Worm (Caenorhabditis elegans): Measurements from ENCODE around the gene F38H4.3.

The F38H4.3 gene

ce11 chrIV:11847771-11848312 lies 5.6 kb downstream of the F38H4.3 start, which contains the start of the genes F38H4.6 and F38H4.4:
Gene F38H4.6 (minus strand): TSS chrIV:11847871.
Gene F38H4.4 (plus strand): TSS chrIV:11848262.
- TF ChIP-seq snpc-4 (tag; optimal IDR thresholded peaks at IDR 0.05), result no peak
- TF ChIP-seq nfya-1 (tag; optimal IDR thresholded peaks at IDR 0.05; ENCODE audit: insufficient read depth), result no peak
- no peak for TF ChIP-seq lin-15B (tag; optimal IDR thresholded peaks at IDR 0.05)
- no peak for TF ChIP-seq nhr-23 (tag; optimal IDR thresholded peaks at IDR 0.05)
- TF ChIP-seq ama-1 (optimal IDR thresholded peaks at IDR 0.05), result no peak
- TF ChIP-seq fos-1 (tag; optimal IDR thresholded peaks at IDR 0.05), result no peak

ce11 chrIV:11851882-11852281 lies 9.7 kb downstream of the F38H4.3 start, which contains the start of gene F38H4.5:
Gene F38H4.5 (plus strand): TSS chrIV:11852182.
- no peak for TF ChIP-seq lsy-12 (tag; optimal IDR thresholded peaks at IDR 0.05)
- no peak for TF ChIP-seq ama-1 (optimal IDR thresholded peaks at IDR 0.05)

- peak; percentile 10 for TF ChIP-seq nhr-43 (tag; optimal IDR thresholded peaks at IDR 0.05; ENCODE audit: poor library complexity, severe bottlenecking)
- peak; percentile 12 for TF ChIP-seq lin-39 (tag; optimal IDR thresholded peaks at IDR 0.05)
- no peak for TF ChIP-seq sea-2 (GFP tag; optimal IDR thresholded peaks at IDR 0.05)
- TF ChIP-seq nhr-23 (tag; optimal IDR thresholded peaks at IDR 0.05), result peak; percentile 13
- peak; percentile 96 for TF ChIP-seq pha-4 (tag; optimal IDR thresholded peaks at IDR 0.05)
- peak; percentile 86 for TF ChIP-seq egl-5 (tag; optimal IDR thresholded peaks at IDR 0.05)
- TF ChIP-seq lin-15B (tag; optimal IDR thresholded peaks at IDR 0.05), result peak; percentile 72
- TF ChIP-seq pqm-1 (tag; optimal IDR thresholded peaks at IDR 0.05), result no peak
- no peak for TF ChIP-seq fkh-2 (tag; optimal IDR thresholded peaks at IDR 0.05)
- TF ChIP-seq elt-2 (tag; optimal IDR thresholded peaks at IDR 0.05), result peak; percentile 43
- peak; percentile 76 for TF ChIP-seq snpc-4 (tag; optimal IDR thresholded peaks at IDR 0.05)
- no peak for TF ChIP-seq R02D3.7 (tag; optimal IDR thresholded peaks at IDR 0.05)
- no peak for TF ChIP-seq skn-1 (tag; optimal IDR thresholded peaks at IDR 0.05)
- TF ChIP-seq nhr-25 (tag; optimal IDR thresholded peaks at IDR 0.05), result peak; percentile 24
Measured at ce11 chrIV:11854777-11855176, 12.6 kb downstream of the F38H4.3 start, which contains the start of gene tag-30. Gene tag-30 (minus strand): TSS chrIV:11855159.

- TF ChIP-seq nhr-25 (tag; optimal IDR thresholded peaks at IDR 0.05) (no peak), nhr-67 (tag; optimal IDR thresholded peaks at IDR 0.05) (no peak), lin-15B (tag; optimal IDR thresholded peaks at IDR 0.05) (no peak), nhr-12 (tag; optimal IDR thresholded peaks at IDR 0.05) (no peak), jun-1 (tag; optimal IDR thresholded peaks at IDR 0.05) (no peak), nhr-237 (tag; optimal IDR thresholded peaks at IDR 0.05) (no peak), nhr-76 (tag; optimal IDR thresholded peaks at IDR 0.05) (no peak), hmg-11 (tag; optimal IDR thresholded peaks at IDR 0.05) (no peak), ceh-16 (tag; optimal IDR thresholded peaks at IDR 0.05) (no peak), zag-1 (tag; optimal IDR thresholded peaks at IDR 0.05) (no peak), fkh-10 (GFP tag; optimal IDR thresholded peaks at IDR 0.05) (no peak), aly-2 (tag; optimal IDR thresholded peaks at IDR 0.05) (no peak), egl-27 (tag; optimal IDR thresholded peaks at IDR 0.05) (no peak), ztf-4 (tag; optimal IDR thresholded peaks at IDR 0.05) (no peak)
Measured at ce11 chrIV:11855424-11855823, 13.2 kb downstream of the F38H4.3 start.

- TF ChIP-seq lin-39 (tag; optimal IDR thresholded peaks at IDR 0.05) (no peak), lin-15B (tag; optimal IDR thresholded peaks at IDR 0.05) (peak; percentile 20), nfya-1 (tag; optimal IDR thresholded peaks at IDR 0.05; ENCODE audit: insufficient read depth) (peak; percentile 60), pha-4 (tag; optimal IDR thresholded peaks at IDR 0.05) (peak; percentile 56), tbx-2 (tag; optimal IDR thresholded peaks at IDR 0.05) (no peak), nhr-67 (tag; optimal IDR thresholded peaks at IDR 0.05) (no peak), ztf-4 (tag; optimal IDR thresholded peaks at IDR 0.05) (no peak)
Measured at ce11 chrIV:11855900-11856660, 13.9 kb downstream of the F38H4.3 start, which contains the start of gene ech-2. Gene ech-2 (minus strand): TSS chrIV:11856351.
